Worm (Caenorhabditis elegans) whole organism, L4/young adult: ENCODE measurements around the gene srh-100.

ENCODE experiments used
- W03F9.2 ChIP-seq: fragments of 150-350 bp; optimal IDR thresholded peaks from 2 replicates; lab custom pipeline; 2014; ENCODE audit warnings: missing biosample characterization, missing genetic modification characterization
- dao-5 ChIP-seq: sonication (generic microtip); optimal IDR thresholded peaks from 2 replicates; lab custom pipeline; 2016; ENCODE audit warnings: missing genotype, missing genetic modification characterization, moderate library complexity, missing compliant biosample characterization
- him-1 ChIP-seq: sonication (generic microtip); optimal IDR thresholded peaks from 2 replicates; lab custom pipeline; 2016; ENCODE audit warnings: missing genotype, missing genetic modification reagents, missing genetic modification characterization, missing compliant biosample characterization

DNA sequence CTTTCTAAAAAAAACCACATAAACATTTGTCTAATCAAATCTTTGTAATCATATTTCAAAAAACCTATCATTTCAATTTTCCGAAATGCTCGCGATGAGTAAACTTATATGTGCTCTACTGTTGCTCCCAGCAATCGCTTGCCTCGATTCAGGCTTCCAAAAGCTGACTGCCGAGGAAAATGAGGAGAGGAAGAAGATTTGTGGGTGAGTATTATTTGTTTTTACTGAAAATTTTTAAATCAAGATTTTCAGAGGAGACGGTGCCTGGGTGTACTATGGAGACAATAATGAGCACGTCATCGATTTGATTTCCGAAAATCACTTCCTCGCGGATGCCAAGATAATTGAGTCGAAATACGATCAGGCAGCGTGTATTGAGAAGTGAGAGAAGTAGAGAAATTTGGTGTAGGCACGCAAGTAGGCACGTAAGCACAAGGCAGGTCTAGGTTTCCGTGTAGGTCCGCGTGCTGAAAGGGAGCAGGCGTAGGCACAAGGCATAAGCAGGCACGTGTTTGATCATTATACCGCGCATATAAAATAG is 9.8 kb upstream of the srh-100 start, which contains the start of gene C46E10.1:
- TF ChIP-seq him-1 (tag; lab: Kevin White, UChicago) = no peak
- TF ChIP-seq dao-5 (tag; lab: Kevin White, UChicago) = no peak
- no peak for TF ChIP-seq W03F9.2 (tag; lab: Kevin White, UChicago)
